Fruit fly (Drosophila melanogaster) whole organism, embryonic: ENCODE results near the gene cni.

ENCODE experiments used
- B-H2 ChIP-seq: fragments of 200-800 bp; sonication (Bioruptor generic); optimal IDR thresholded peaks from 2 replicates; lab custom pipeline; 2018; ENCODE audit warnings: missing biosample characterization, mild to moderate bottlenecking, missing genetic modification characterization
- CG1024 ChIP-seq: fragments of 200-800 bp; sonication (Bioruptor generic); IDR thresholded peaks from 2 replicates; pipeline ENCODE4 v1.3.6; 2022; ENCODE audit warnings: missing biosample characterization, missing genetic modification characterization
- CG10366 ChIP-seq: fragments of 200-800 bp; sonication (Bioruptor generic); IDR thresholded peaks from 2 replicates; pipeline ENCODE4 v1.3.6; 2022; ENCODE audit warnings: missing biosample characterization, missing genetic modification characterization
- CG10543 ChIP-seq: fragments of 200-800 bp; sonication (Bioruptor generic); optimal IDR thresholded peaks from 3 replicates; lab custom pipeline; 2017; ENCODE audit warnings: missing biosample characterization, mild to moderate bottlenecking, missing genetic modification characterization, moderate library complexity
- CG11696 ChIP-seq: fragments of 200-800 bp; sonication (Bioruptor generic); IDR thresholded peaks from 2 replicates; pipeline ENCODE4 v1.3.6; 2022; ENCODE audit warnings: missing biosample characterization, missing genetic modification characterization
- CG13894 ChIP-seq: fragments of 200-800 bp; sonication (Bioruptor generic); optimal IDR thresholded peaks from 3 replicates; lab custom pipeline; 2018; ENCODE audit warnings: missing biosample characterization, mild to moderate bottlenecking, missing genetic modification characterization, moderate library complexity
- CG14710 ChIP-seq: fragments of 200-800 bp; sonication (Bioruptor generic); optimal IDR thresholded peaks from 3 replicates; lab custom pipeline; 2019; ENCODE audit warnings: missing biosample characterization, mild to moderate bottlenecking, missing genetic modification characterization, moderate library complexity
- CG1832 ChIP-seq: fragments of 200-800 bp; sonication (Bioruptor generic); optimal IDR thresholded peaks from 2 replicates; lab custom pipeline; 2017; ENCODE audit warnings: missing biosample characterization, mild to moderate bottlenecking, missing genetic modification characterization, inconsistent platforms
- CG2678 ChIP-seq: fragments of 200-800 bp; sonication (Bioruptor generic); optimal IDR thresholded peaks from 3 replicates; lab custom pipeline; 2019; ENCODE audit warnings: missing biosample characterization, mild to moderate bottlenecking, missing genetic modification characterization, moderate library complexity
- CG31388 ChIP-seq: fragments of 200-800 bp; sonication (Bioruptor generic); optimal IDR thresholded peaks from 2 replicates; lab custom pipeline; 2016; ENCODE audit warnings: missing biosample characterization, missing genetic modification characterization
- CG4328 ChIP-seq: fragments of 200-800 bp; sonication (Bioruptor generic); optimal IDR thresholded peaks from 3 replicates; lab custom pipeline; 2017; ENCODE audit warnings: missing biosample characterization, missing genetic modification reagents, missing genetic modification characterization
- CG4707 ChIP-seq: fragments of 200-800 bp; sonication (Bioruptor generic); optimal IDR thresholded peaks from 2 replicates; lab custom pipeline; 2018; ENCODE audit warnings: missing biosample characterization, mild to moderate bottlenecking, missing genetic modification characterization, moderate library complexity
- CG6689 ChIP-seq: fragments of 200-800 bp; sonication (Bioruptor generic); IDR thresholded peaks from 2 replicates; pipeline ENCODE4 v1.3.6; 2022; ENCODE audit warnings: missing biosample characterization, missing genetic modification characterization
- CG7556 ChIP-seq: fragments of 200-800 bp; sonication (Bioruptor generic); optimal IDR thresholded peaks from 2 replicates; lab custom pipeline; 2017; ENCODE audit warnings: missing biosample characterization, mild to moderate bottlenecking, missing genetic modification characterization
- CG8944 ChIP-seq: fragments of 200-800 bp; sonication (Bioruptor generic); optimal IDR thresholded peaks from 3 replicates; lab custom pipeline; 2016; ENCODE audit warnings: missing biosample characterization, missing genetic modification characterization
- CoRest ChIP-seq: fragments of 200-800 bp; sonication (Bioruptor generic); optimal IDR thresholded peaks from 3 replicates; lab custom pipeline; 2018; ENCODE audit warnings: missing biosample characterization, mild to moderate bottlenecking, missing genetic modification characterization, moderate library complexity
- Dip3 ChIP-seq: fragments of 200-800 bp; sonication (Bioruptor generic); optimal IDR thresholded peaks from 3 replicates; lab custom pipeline; 2016; ENCODE audit warnings: missing biosample characterization, missing genetic modification characterization
- Elba2 ChIP-seq: fragments of 200-800 bp; sonication (Bioruptor generic); optimal IDR thresholded peaks from 3 replicates; lab custom pipeline; 2016; ENCODE audit warnings: missing biosample characterization, missing genetic modification characterization
- Ets97D ChIP-seq: fragments of 200-800 bp; sonication (Bioruptor generic); optimal IDR thresholded peaks from 3 replicates; lab custom pipeline; 2016; ENCODE audit warnings: missing biosample characterization, missing genetic modification characterization
- Hmr ChIP-seq: fragments of 200-800 bp; sonication (Bioruptor generic); optimal IDR thresholded peaks from 3 replicates; lab custom pipeline; 2017; ENCODE audit warnings: mild to moderate bottlenecking, missing biosample characterization, missing genetic modification reagents, missing genetic modification characterization
- Lpt ChIP-seq: fragments of >200 bp; optimal IDR thresholded peaks from 2 replicates; lab custom pipeline; 2018; ENCODE audit warnings: missing biosample characterization, missing genetic modification characterization
- MBD-R2 ChIP-seq: fragments of 200-800 bp; sonication (Bioruptor generic); IDR thresholded peaks from 2 replicates; pipeline ENCODE4 v1.3.6; 2022; ENCODE audit warnings: missing biosample characterization, missing genetic modification characterization
- Mes4 ChIP-seq: fragments of 200-800 bp; sonication (Bioruptor generic); optimal IDR thresholded peaks from 2 replicates; lab custom pipeline; 2016; ENCODE audit warnings: missing biosample characterization, missing genetic modification characterization
- NC2α ChIP-seq: fragments of 200-800 bp; sonication (Bioruptor generic); optimal IDR thresholded peaks from 2 replicates; lab custom pipeline; 2016; ENCODE audit warnings: missing biosample characterization, missing genetic modification characterization
- Nf-YB ChIP-seq: fragments of 200-800 bp; sonication (Bioruptor generic); optimal IDR thresholded peaks from 3 replicates; lab custom pipeline; 2019; ENCODE audit warnings: missing biosample characterization, mild to moderate bottlenecking, missing genetic modification characterization, moderate library complexity
- Nf-YC ChIP-seq: fragments of 200-800 bp; optimal IDR thresholded peaks from 3 replicates; lab custom pipeline; 2019; ENCODE audit warnings: missing biosample characterization, mild to moderate bottlenecking, missing genetic modification characterization, moderate library complexity
- Scr ChIP-seq: fragments of 200-800 bp; sonication (Bioruptor generic); IDR thresholded peaks from 2 replicates; pipeline ENCODE4 v1.3.6; 2022; ENCODE audit warnings: missing biosample characterization, missing genetic modification characterization; ENCODE audit not compliant: partially characterized antibody
- TFAM ChIP-seq: fragments of 200-800 bp; sonication (Bioruptor generic); optimal IDR thresholded peaks from 2 replicates; lab custom pipeline; 2017; ENCODE audit warnings: missing biosample characterization, missing genetic modification characterization, inconsistent platforms
- al ChIP-seq: fragments of 200-800 bp; sonication (Bioruptor generic); IDR thresholded peaks from 2 replicates; pipeline ENCODE4 v1.3.6; 2022; ENCODE audit warnings: missing biosample characterization, missing genetic modification characterization
- ara ChIP-seq: fragments of 200-800 bp; sonication (Bioruptor generic); IDR thresholded peaks from 2 replicates; pipeline ENCODE4 v1.3.6; 2022; ENCODE audit warnings: missing biosample characterization, missing genetic modification characterization
- az2 ChIP-seq: fragments of 200-800 bp; sonication (Bioruptor generic); optimal IDR thresholded peaks from 3 replicates; lab custom pipeline; 2016; ENCODE audit warnings: missing biosample characterization, missing genetic modification characterization
- cato ChIP-seq: fragments of 200-800 bp; sonication (Bioruptor generic); optimal IDR thresholded peaks from 2 replicates; lab custom pipeline; 2016; ENCODE audit warnings: missing biosample characterization, missing genetic modification characterization, borderline replicate concordance
- dysf ChIP-seq: fragments of 200-800 bp; sonication (Bioruptor generic); IDR thresholded peaks from 3 replicates; pipeline ENCODE4 v1.3.6; 2022; ENCODE audit warnings: missing biosample characterization, missing genetic modification characterization
- gsb-n ChIP-seq: fragments of 200-800 bp; sonication (Bioruptor generic); optimal IDR thresholded peaks from 3 replicates; lab custom pipeline; 2018; ENCODE audit warnings: missing biosample characterization, mild to moderate bottlenecking, missing genetic modification characterization
- her ChIP-seq: fragments of 200-800 bp; sonication (Bioruptor generic); optimal IDR thresholded peaks from 2 replicates; lab custom pipeline; 2016; ENCODE audit warnings: missing biosample characterization, missing genetic modification characterization
- ken ChIP-seq: fragments of 200-800 bp; sonication (Bioruptor generic); IDR thresholded peaks from 3 replicates; pipeline ENCODE4 v1.3.6; 2022; ENCODE audit warnings: missing biosample characterization, missing genetic modification characterization
- lbe ChIP-seq: fragments of 200-800 bp; sonication (Bioruptor generic); optimal IDR thresholded peaks from 2 replicates; lab custom pipeline; 2016; ENCODE audit warnings: missing biosample characterization, mild to moderate bottlenecking, missing genetic modification characterization
- lmd ChIP-seq: fragments of 200-800 bp; sonication (Bioruptor generic); IDR thresholded peaks from 2 replicates; pipeline ENCODE4 v1.3.6; 2022; ENCODE audit warnings: missing biosample characterization, missing genetic modification characterization
- lov ChIP-seq, 2 experiments: fragments of 200-800 bp in 1 of 2; fragments of >200 bp in 1 of 2; sonication (Bioruptor generic) in 1 of 2; IDR thresholded peaks in 1 of 2; optimal IDR thresholded peaks in 1 of 2; 2 replicates in 1 of 2; 3 replicates in 1 of 2; pipeline versions ENCODE4 v1.3.6 to Lab custom; 2017 to 2022; ENCODE audit warnings: missing biosample characterization in 1 of 2, missing genetic modification characterization in 1 of 2
- otp ChIP-seq: fragments of 200-800 bp; sonication (Bioruptor generic); IDR thresholded peaks from 3 replicates; pipeline ENCODE4, ENCODE4 v1.3.6; 2022; ENCODE audit warnings: missing biosample characterization, missing genetic modification characterization
- peb ChIP-seq: fragments of 200-800 bp; sonication (Bioruptor generic); IDR thresholded peaks from 2 replicates; pipeline ENCODE4 v1.3.6; 2022; ENCODE audit warnings: missing biosample characterization, missing genetic modification characterization
- prd ChIP-seq, 3 experiments: fragments of >200 bp in 2 of 3; fragments of 200-800 bp in 1 of 3; sonication (Bioruptor generic) in 1 of 3; optimal IDR thresholded peaks in 2 of 3; IDR thresholded peaks in 1 of 3; 2 replicates in 2 of 3; 3 replicates in 1 of 3; pipeline versions ENCODE4 v1.3.6 to Lab custom; 2017 to 2022; ENCODE audit warnings: missing biosample characterization in 1 of 3, missing genetic modification characterization in 1 of 3
- pum ChIP-seq: fragments of 200-800 bp; sonication (Bioruptor generic); optimal IDR thresholded peaks from 2 replicates; lab custom pipeline; 2016; ENCODE audit warnings: missing biosample characterization, missing genetic modification characterization
- stwl ChIP-seq: fragments of 200-800 bp; sonication (Bioruptor generic); optimal IDR thresholded peaks from 3 replicates; lab custom pipeline; 2018; ENCODE audit warnings: missing biosample characterization, mild to moderate bottlenecking, missing genetic modification characterization, moderate library complexity
- twi ChIP-seq: fragments of 200-800 bp; optimal IDR thresholded peaks from 2 replicates; lab custom pipeline; 2019; ENCODE audit warnings: missing biosample characterization, mild to moderate bottlenecking, missing genetic modification characterization, moderate library complexity
- unpg ChIP-seq: fragments of 200-800 bp; sonication (Bioruptor generic); optimal IDR thresholded peaks from 3 replicates; lab custom pipeline; 2018; ENCODE audit warnings: missing biosample characterization, mild to moderate bottlenecking, missing genetic modification characterization, moderate library complexity
- vnd ChIP-seq: fragments of 200-800 bp; sonication (Bioruptor generic); IDR thresholded peaks from 3 replicates; pipeline ENCODE4 v1.3.6; 2022; ENCODE audit warnings: missing biosample characterization, missing genetic modification characterization; ENCODE audit not compliant: partially characterized antibody
- wdn ChIP-seq: fragments of 200-800 bp; sonication (Bioruptor generic); IDR thresholded peaks from 2 replicates; pipeline ENCODE4 v1.3.6; 2022; ENCODE audit warnings: missing biosample characterization, missing genetic modification characterization

cni gene

DNA sequence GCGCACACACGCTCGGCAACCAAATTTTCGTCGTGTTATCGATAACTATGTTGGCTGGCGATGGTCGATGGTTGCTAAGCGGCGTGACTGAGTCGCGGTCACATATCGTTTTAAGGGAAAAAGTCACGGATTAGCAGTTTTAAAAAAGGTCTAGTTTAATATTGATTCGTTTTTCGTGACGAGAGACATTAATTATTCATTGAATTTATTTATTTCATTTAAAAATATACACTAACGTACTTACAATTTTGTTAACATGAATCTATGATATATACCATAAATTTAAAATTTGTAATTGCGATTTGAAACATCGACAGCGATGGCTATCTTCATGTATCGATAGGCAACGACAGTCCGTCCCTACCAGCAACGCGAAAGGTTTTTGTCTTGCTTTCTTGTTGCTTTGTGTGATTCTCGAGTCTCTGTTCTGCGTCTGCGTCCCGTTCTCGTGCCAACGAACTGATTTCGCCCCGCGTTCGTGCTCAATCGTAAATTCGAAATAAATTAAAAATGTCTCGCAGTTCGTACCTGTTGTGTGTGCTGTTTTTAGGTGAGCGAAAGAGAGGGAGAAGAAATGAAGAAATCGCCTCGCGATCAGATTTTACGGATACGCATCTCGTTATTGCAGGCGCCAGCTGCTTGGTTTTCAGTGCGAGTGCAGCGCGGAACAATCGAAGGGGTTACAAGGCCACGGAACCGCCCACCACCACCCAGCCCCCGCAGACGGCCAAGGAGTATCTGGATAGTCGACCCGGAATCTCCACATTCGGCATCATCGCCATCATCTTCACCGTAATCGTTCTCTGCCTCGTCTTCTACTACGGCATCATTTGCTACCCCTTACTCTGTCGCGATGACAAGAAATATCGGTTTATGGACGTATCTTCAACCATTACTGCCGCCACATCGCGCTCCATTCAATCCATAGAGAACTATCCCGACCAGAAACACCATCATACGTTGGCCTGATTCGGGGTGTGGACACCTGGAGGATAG, 42.4 kb upstream of the cni start, which contains the start of the genes Hyls1, chif and CG4455 (continued):
- TF ChIP-seq CG8944 (GFP tag; lab: Kevin White, UChicago) (no peak), Ets97D (GFP tag; lab: Kevin White, UChicago) (peak; percentile 26), az2 (GFP tag; lab: Kevin White, UChicago) (peak; percentile 11), al (GFP tag; lab: Robert Waterston, UW) (peak; percentile 10; the same call in 1 of the 2 replicates), unpg (no peak), CG2678 (tag; lab: Kevin White, UChicago) (peak; percentile 63), twi (no peak), Nf-YB (GFP tag; lab: Kevin White, UChicago) (no peak), wdn (GFP tag; lab: Robert Waterston, UW) (no peak), CG11696 (GFP tag; lab: Robert Waterston, UW) (no peak), CoRest (peak; percentile 78), CG10366 (GFP tag; lab: Robert Waterston, UW) (no peak), Lpt (GFP tag; lab: Kevin White, UChicago) (no peak), NC2α (GFP tag; lab: Kevin White, UChicago) (no peak), B-H2 (GFP tag; lab: Kevin White, UChicago) (peak; percentile 58), vnd (GFP tag; lab: Robert Waterston, UW) (peak; percentile 90), lmd (GFP tag; lab: Robert Waterston, UW) (peak; percentile 43; the same call in 1 of the 2 replicates), cato (GFP tag; lab: Kevin White, UChicago) (no peak), lbe (GFP tag; lab: Kevin White, UChicago) (peak; percentile 58), Dip3 (GFP tag; lab: Kevin White, UChicago) (no peak), peb (GFP tag; lab: Robert Waterston, UW) (no peak), Scr (peak; percentile 96), her (GFP tag; lab: Kevin White, UChicago) (no peak), dysf (GFP tag; lab: Robert Waterston, UW) (no peak), CG14710 (tag; lab: Kevin White, UChicago) (peak; percentile 78), ara (no peak), CG1832 (GFP tag; lab: Kevin White, UChicago) (peak; percentile 16), gsb-n (peak; percentile 48), stwl (tag; lab: Kevin White, UChicago) (peak; percentile 71), Elba2 (GFP tag; lab: Kevin White, UChicago) (no peak), MBD-R2 (GFP tag; lab: Robert Waterston, UW) (no peak; the same call in none of the 2 replicates), CG10543 (GFP tag; lab: Kevin White, UChicago) (peak; percentile 45), CG7556 (no peak), Hmr (GFP tag; lab: Kevin White, UChicago) (peak; percentile 44), CG1024 (GFP tag; lab: Robert Waterston, UW) (no peak), Nf-YC (tag; lab: Kevin White, UChicago) (peak; percentile 64), CG6689 (GFP tag; lab: Robert Waterston, UW) (no peak), pum (GFP tag; lab: Kevin White, UChicago) (no peak), CG4328 (GFP tag; lab: Kevin White, UChicago) (peak; percentile 0), CG4707 (GFP tag; lab: Kevin White, UChicago) (no peak), TFAM (GFP tag; lab: Kevin White, UChicago) (no peak), CG31388 (GFP tag; lab: Kevin White, UChicago) (no peak), ken (GFP tag; lab: Robert Waterston, UW) (no peak), CG13894 (no peak), prd (optimal IDR thresholded peaks at IDR 0.05; lab: Kevin White, UChicago) (no peak), prd (GFP tag; IDR thresholded peaks at IDR 0.05; lab: Robert Waterston, UW) (peak; percentile 29; the same call in 1 of the 3 replicates), Mes4 (GFP tag; lab: Kevin White, UChicago) (no peak), otp (GFP tag; lab: Robert Waterston, UW) (no peak), lov (optimal IDR thresholded peaks at IDR 0.05; lab: Kevin White, UChicago) (no peak), lov (GFP tag; IDR thresholded peaks at IDR 0.05; lab: Robert Waterston, UW) (no peak)
